Fruit fly (Drosophila melanogaster) whole organism, embryonic: ENCODE data around the gene Mms19.

Experiments
- Asciz ChIP-seq: fragments of 200-800 bp; sonication (Bioruptor generic); optimal IDR thresholded peaks from 2 replicates; lab custom pipeline; 2017; ENCODE audit warnings: missing biosample characterization, mild to moderate bottlenecking, missing genetic modification characterization, missing genetic modification reagents
- CG12236 ChIP-seq: fragments of 200-800 bp; sonication (Bioruptor generic); optimal IDR thresholded peaks from 2 replicates; lab custom pipeline; 2016; ENCODE audit warnings: missing biosample characterization, missing genetic modification characterization
- CG1233 ChIP-seq: fragments of 200-800 bp; sonication (Bioruptor generic); optimal IDR thresholded peaks from 4 replicates; lab custom pipeline; 2018; ENCODE audit warnings: missing biosample characterization, mild to moderate bottlenecking, missing genetic modification characterization
- CG17361 ChIP-seq: fragments of 200-800 bp; sonication (Bioruptor generic); IDR thresholded peaks from 3 replicates; pipeline ENCODE4 v1.3.6; 2022; ENCODE audit warnings: missing biosample characterization, missing genetic modification characterization
- CG32772 ChIP-seq: fragments of 200-800 bp; sonication (Bioruptor generic); IDR thresholded peaks from 2 replicates; pipeline ENCODE4 v1.3.6; 2022; ENCODE audit warnings: missing biosample characterization, missing genetic modification characterization
- CG3847 ChIP-seq: fragments of 200-800 bp; sonication (Bioruptor generic); IDR thresholded peaks from 2 replicates; pipeline ENCODE4 v1.3.6; 2022; ENCODE audit warnings: missing biosample characterization, missing genetic modification characterization
- CG43689 ChIP-seq: fragments of 200-800 bp; sonication (Bioruptor generic); IDR thresholded peaks from 2 replicates; pipeline ENCODE4 v1.3.6; 2022; ENCODE audit warnings: missing biosample characterization, missing genetic modification characterization
- CG4730 ChIP-seq: fragments of 200-800 bp; sonication (Bioruptor generic); IDR thresholded peaks from 2 replicates; pipeline ENCODE4 v1.3.6; 2022; ENCODE audit warnings: missing biosample characterization, missing genetic modification characterization
- CG6175 ChIP-seq: fragments of 200-800 bp; sonication (Bioruptor generic); IDR thresholded peaks from 3 replicates; pipeline ENCODE4 v1.3.6; 2022; ENCODE audit warnings: missing biosample characterization, missing genetic modification characterization
- CG6272 ChIP-seq: fragments of 200-800 bp; sonication (Bioruptor generic); IDR thresholded peaks from 2 replicates; pipeline ENCODE4 v1.3.6; 2022; ENCODE audit warnings: missing biosample characterization, missing genetic modification characterization
- CG7271 ChIP-seq: fragments of 200-800 bp; sonication (Bioruptor generic); optimal IDR thresholded peaks from 2 replicates; lab custom pipeline; 2018; ENCODE audit warnings: missing biosample characterization, mild to moderate bottlenecking, missing genetic modification characterization, moderate library complexity
- CG7556 ChIP-seq: fragments of 200-800 bp; sonication (Bioruptor generic); optimal IDR thresholded peaks from 2 replicates; lab custom pipeline; 2017; ENCODE audit warnings: missing biosample characterization, mild to moderate bottlenecking, missing genetic modification characterization
- CG7987 ChIP-seq: fragments of 200-800 bp; sonication (Bioruptor generic); optimal IDR thresholded peaks from 2 replicates; lab custom pipeline; 2018; ENCODE audit warnings: missing biosample characterization, mild to moderate bottlenecking, missing genetic modification characterization, moderate library complexity
- CTCF ChIP-seq: fragments of 200-800 bp; sonication (Bioruptor generic); optimal IDR thresholded peaks from 2 replicates; lab custom pipeline; 2017; ENCODE audit warnings: missing biosample characterization, mild to moderate bottlenecking, missing genetic modification characterization, moderate library complexity
- D ChIP-seq, 2 experiments: fragments of 200-800 bp in 1 of 2; fragments of >200 bp in 1 of 2; sonication (Bioruptor generic) in 1 of 2; optimal IDR thresholded peaks; 2 replicates in 1 of 2; 3 replicates in 1 of 2; lab custom pipeline; 2017; ENCODE audit warnings: mild to moderate bottlenecking in 1 of 2, missing biosample characterization in 1 of 2, missing genetic modification characterization in 1 of 2, missing genetic modification reagents in 1 of 2
- ERR ChIP-seq: fragments of 200-800 bp; sonication (Bioruptor generic); optimal IDR thresholded peaks from 2 replicates; lab custom pipeline; 2016; ENCODE audit warnings: missing biosample characterization, missing genetic modification characterization
- Gsc ChIP-seq: fragments of 200-800 bp; sonication (Bioruptor generic); IDR thresholded peaks from 2 replicates; pipeline ENCODE4 v1.3.6; 2022; ENCODE audit warnings: missing biosample characterization, missing genetic modification characterization
- HHEX ChIP-seq: fragments of 200-800 bp; sonication (Bioruptor generic); optimal IDR thresholded peaks from 3 replicates; lab custom pipeline; 2017; ENCODE audit warnings: missing biosample characterization, mild to moderate bottlenecking, missing genetic modification characterization, missing genetic modification reagents
- HLH4C ChIP-seq: fragments of 200-800 bp; sonication (Bioruptor generic); IDR thresholded peaks from 3 replicates; pipeline ENCODE4 v1.3.6; 2022; ENCODE audit warnings: missing biosample characterization, missing genetic modification characterization; ENCODE audit not compliant: partially characterized antibody
- HLHmδ ChIP-seq: fragments of 200-800 bp; sonication (Bioruptor generic); optimal IDR thresholded peaks from 2 replicates; lab custom pipeline; 2018; ENCODE audit warnings: missing biosample characterization, mild to moderate bottlenecking, missing genetic modification characterization, moderate library complexity
- HmgD ChIP-seq: fragments of 200-800 bp; sonication (Bioruptor generic); optimal IDR thresholded peaks from 3 replicates; lab custom pipeline; 2016; ENCODE audit warnings: missing biosample characterization, missing genetic modification characterization
- Hr78 ChIP-seq, 2 experiments: fragments of 200-800 bp in 1 of 2; fragments of >200 bp in 1 of 2; sonication (Bioruptor generic) in 1 of 2; optimal IDR thresholded peaks; 2 replicates each; lab custom pipeline; 2017 to 2019; ENCODE audit warnings: missing biosample characterization in 2 of 2, missing genetic modification characterization in 2 of 2, mild to moderate bottlenecking in 1 of 2, moderate library complexity in 1 of 2
- Lpt ChIP-seq: fragments of >200 bp; optimal IDR thresholded peaks from 2 replicates; lab custom pipeline; 2018; ENCODE audit warnings: missing biosample characterization, missing genetic modification characterization
- Mrtf ChIP-seq: fragments of 200-800 bp; sonication (Bioruptor generic); IDR thresholded peaks from 3 replicates; pipeline ENCODE4 v1.3.6; 2022; ENCODE audit warnings: missing biosample characterization, missing genetic modification characterization
- Rx ChIP-seq: fragments of 200-800 bp; sonication (Bioruptor generic); IDR thresholded peaks from 2 replicates; pipeline ENCODE4 v1.3.6; 2022; ENCODE audit warnings: missing biosample characterization, missing genetic modification characterization
- Scr ChIP-seq: fragments of 200-800 bp; sonication (Bioruptor generic); IDR thresholded peaks from 2 replicates; pipeline ENCODE4 v1.3.6; 2022; ENCODE audit warnings: missing biosample characterization, missing genetic modification characterization; ENCODE audit not compliant: partially characterized antibody
- TFAM ChIP-seq: fragments of 200-800 bp; sonication (Bioruptor generic); optimal IDR thresholded peaks from 2 replicates; lab custom pipeline; 2017; ENCODE audit warnings: missing biosample characterization, missing genetic modification characterization, inconsistent platforms
- Taf1 ChIP-seq: fragments of 200-800 bp; sonication (Bioruptor generic); IDR thresholded peaks from 2 replicates; pipeline ENCODE4 v1.3.6; 2022; ENCODE audit warnings: missing biosample characterization, missing genetic modification characterization
- Tbp ChIP-seq: fragments of >200 bp; optimal IDR thresholded peaks from 2 replicates; lab custom pipeline; 2018; ENCODE audit warnings: missing biosample characterization, missing genetic modification characterization
- ash1 ChIP-seq: fragments of 200-800 bp; sonication (Bioruptor generic); optimal IDR thresholded peaks from 2 replicates; lab custom pipeline; 2018; ENCODE audit warnings: missing biosample characterization, mild to moderate bottlenecking, missing genetic modification characterization
- bsh ChIP-seq, 2 experiments: fragments of 200-800 bp; sonication (Bioruptor generic); optimal IDR thresholded peaks; 2 replicates each; lab custom pipeline; 2017 to 2018; ENCODE audit warnings: mild to moderate bottlenecking in 2 of 2, missing biosample characterization in 2 of 2, missing genetic modification characterization in 2 of 2, moderate library complexity in 1 of 2
- da ChIP-seq: fragments of 200-800 bp; sonication (Bioruptor generic); optimal IDR thresholded peaks from 2 replicates; lab custom pipeline; 2016; ENCODE audit warnings: missing biosample characterization, missing genetic modification characterization
- dysf ChIP-seq: fragments of 200-800 bp; sonication (Bioruptor generic); IDR thresholded peaks from 3 replicates; pipeline ENCODE4 v1.3.6; 2022; ENCODE audit warnings: missing biosample characterization, missing genetic modification characterization
- eyg ChIP-seq: fragments of 200-800 bp; sonication (Bioruptor generic); optimal IDR thresholded peaks from 3 replicates; lab custom pipeline; 2016; ENCODE audit warnings: missing biosample characterization, missing genetic modification characterization
- fd64A ChIP-seq: fragments of 200-800 bp; sonication (Bioruptor generic); optimal IDR thresholded peaks from 3 replicates; lab custom pipeline; 2018; ENCODE audit warnings: missing biosample characterization, mild to moderate bottlenecking, missing genetic modification characterization
- lbe ChIP-seq: fragments of 200-800 bp; sonication (Bioruptor generic); optimal IDR thresholded peaks from 2 replicates; lab custom pipeline; 2016; ENCODE audit warnings: missing biosample characterization, mild to moderate bottlenecking, missing genetic modification characterization
- lilli ChIP-seq: fragments of 200-800 bp; sonication (Bioruptor generic); optimal IDR thresholded peaks from 3 replicates; lab custom pipeline; 2016; ENCODE audit warnings: missing biosample characterization, missing genetic modification characterization
- lola ChIP-seq, 3 experiments: fragments of >200 bp in 2 of 3; fragments of 200-800 bp in 1 of 3; sonication (Bioruptor generic) in 1 of 3; optimal IDR thresholded peaks; 2 replicates each; lab custom pipeline; 2017 to 2019; ENCODE audit warnings: missing biosample characterization in 3 of 3, missing genetic modification characterization in 3 of 3, mild to moderate bottlenecking in 1 of 3, moderate library complexity in 1 of 3
- maf-S ChIP-seq: fragments of 200-800 bp; sonication (Bioruptor generic); optimal IDR thresholded peaks from 2 replicates; lab custom pipeline; 2016; ENCODE audit warnings: missing biosample characterization, missing genetic modification characterization
- onecut ChIP-seq: fragments of 200-800 bp; sonication (Bioruptor generic); IDR thresholded peaks from 2 replicates; pipeline ENCODE4 v1.3.6; 2022; ENCODE audit warnings: missing biosample characterization, missing genetic modification characterization
- otp ChIP-seq: fragments of 200-800 bp; sonication (Bioruptor generic); IDR thresholded peaks from 3 replicates; pipeline ENCODE4, ENCODE4 v1.3.6; 2022; ENCODE audit warnings: missing biosample characterization, missing genetic modification characterization
- phol ChIP-seq: fragments of 200-800 bp; sonication (Bioruptor generic); optimal IDR thresholded peaks from 3 replicates; lab custom pipeline; 2018; ENCODE audit warnings: missing biosample characterization, mild to moderate bottlenecking, missing genetic modification characterization, moderate library complexity
- pros ChIP-seq: fragments of 200-800 bp; sonication (Bioruptor generic); optimal IDR thresholded peaks from 3 replicates; lab custom pipeline; 2019; ENCODE audit warnings: missing biosample characterization, mild to moderate bottlenecking, missing genetic modification characterization, moderate library complexity
- schlank ChIP-seq: fragments of 200-800 bp; sonication (Bioruptor generic); optimal IDR thresholded peaks from 2 replicates; lab custom pipeline; 2018; ENCODE audit warnings: missing biosample characterization, mild to moderate bottlenecking, missing genetic modification characterization
- sens-2 ChIP-seq: fragments of 200-800 bp; sonication (Bioruptor generic); IDR thresholded peaks from 2 replicates; pipeline ENCODE4 v1.3.6; 2022; ENCODE audit warnings: missing biosample characterization, missing genetic modification characterization
- stc ChIP-seq: fragments of 200-800 bp; sonication (Bioruptor generic); IDR thresholded peaks from 2 replicates; pipeline ENCODE4 v1.3.6; 2022; ENCODE audit warnings: missing biosample characterization, missing genetic modification characterization
- toy ChIP-seq: fragments of 200-800 bp; sonication (Bioruptor generic); IDR thresholded peaks from 2 replicates; pipeline ENCODE4 v1.3.6; 2022; ENCODE audit warnings: missing biosample characterization, missing genetic modification characterization
- zfh2 ChIP-seq: fragments of 200-800 bp; sonication (Bioruptor generic); optimal IDR thresholded peaks from 2 replicates; lab custom pipeline; 2016; ENCODE audit warnings: missing biosample characterization, missing genetic modification characterization

The Mms19 gene

DNA sequence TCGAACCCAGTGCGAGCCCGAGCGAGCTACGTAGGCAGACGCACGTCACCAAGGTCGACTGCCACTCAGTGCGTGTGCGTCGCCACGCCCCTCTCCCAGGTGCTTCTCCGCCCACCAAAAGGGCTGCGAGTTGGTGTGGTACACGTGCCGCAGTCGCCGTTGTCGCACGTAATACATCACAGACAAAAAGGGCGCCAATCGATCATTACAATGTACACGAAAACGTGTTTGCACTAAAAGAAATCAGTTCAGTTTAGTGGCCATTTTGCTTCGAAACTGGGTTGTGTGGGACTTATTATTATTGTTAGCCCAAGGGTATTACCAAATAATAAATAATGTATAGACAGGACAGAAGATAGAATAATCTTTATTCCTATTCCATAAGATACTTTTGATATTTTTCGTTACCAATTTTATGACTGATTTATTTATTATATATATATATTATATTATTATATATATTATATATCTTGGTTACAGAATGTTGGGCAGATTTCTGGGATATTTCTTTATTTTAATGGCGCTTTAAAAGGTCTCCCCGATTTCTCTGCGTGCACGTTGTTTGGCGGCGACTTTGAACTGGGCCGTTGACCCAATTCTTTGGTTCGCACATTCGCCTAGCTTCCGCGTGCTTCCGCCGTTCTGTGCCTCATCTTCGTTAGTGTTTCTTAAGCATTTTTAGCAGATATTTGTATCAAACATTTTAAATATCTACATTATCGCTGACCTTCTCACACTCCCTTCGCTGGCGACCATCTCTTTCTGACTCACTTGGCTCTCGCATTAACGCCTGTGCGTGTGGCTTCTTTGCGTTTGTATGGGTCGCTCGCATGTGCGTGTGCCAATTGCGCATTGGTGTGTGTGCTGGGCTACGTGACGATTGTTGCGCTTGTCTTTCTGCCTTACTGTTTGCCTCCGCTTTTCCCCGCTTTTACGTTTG is 31.2 kb downstream of the Mms19 start (continued):
- peak; percentile 36 for TF ChIP-seq pros (GFP tag; lab: Kevin White, UChicago)
- TF ChIP-seq CG6272 (GFP tag; lab: Robert Waterston, UW) = peak; percentile 48; the same call in 1 of the 2 replicates
- peak; percentile 92 for TF ChIP-seq CG7556
- TF ChIP-seq Gsc (GFP tag; lab: Robert Waterston, UW) = no peak
- TF ChIP-seq lilli (GFP tag; lab: Kevin White, UChicago) = peak; percentile 43
- TF ChIP-seq lbe (GFP tag; lab: Kevin White, UChicago) = no peak
- no peak for TF ChIP-seq TFAM (GFP tag; lab: Kevin White, UChicago)
- TF ChIP-seq CG4730 (GFP tag; lab: Robert Waterston, UW) = peak; percentile 55
- peak; percentile 77 for TF ChIP-seq dysf (GFP tag; lab: Robert Waterston, UW)
- peak; percentile 23 for TF ChIP-seq schlank (tag; lab: Kevin White, UChicago)
- TF ChIP-seq Mrtf (GFP tag; lab: Robert Waterston, UW) = peak; percentile 66; the same call in 2 of the 3 replicates
- TF ChIP-seq HLH4C = no peak
- no peak; the same call in 2 of the 3 replicates for TF ChIP-seq otp (GFP tag; lab: Robert Waterston, UW)
- TF ChIP-seq bsh (GFP tag; optimal IDR thresholded peaks at IDR 0.05; lab: Kevin White, UChicago) = peak; percentile 42 to 82
- peak; percentile 88 for TF ChIP-seq HHEX
- peak; percentile 38 for TF ChIP-seq ERR (GFP tag; lab: Kevin White, UChicago)
- TF ChIP-seq CG32772 = peak; percentile 70
- TF ChIP-seq CG17361 (GFP tag; lab: Robert Waterston, UW) = peak; percentile 97
- no peak for TF ChIP-seq Tbp
- peak; percentile 42; the same call in 1 of the 2 replicates for TF ChIP-seq Rx (GFP tag; lab: Robert Waterston, UW)
- TF ChIP-seq onecut (GFP tag; lab: Robert Waterston, UW) = no peak; the same call in none of the 2 replicates
- TF ChIP-seq sens-2 (GFP tag; lab: Robert Waterston, UW) = no peak
- no peak for TF ChIP-seq Lpt (GFP tag; lab: Kevin White, UChicago)
- peak; percentile 66; the same call in 1 of the 2 replicates for TF ChIP-seq stc (GFP tag; lab: Robert Waterston, UW)
- TF ChIP-seq ash1 = no peak
- peak; percentile 47 for TF ChIP-seq CG7987 (GFP tag; lab: Kevin White, UChicago)
- peak; percentile 45 for TF ChIP-seq CTCF (GFP tag; lab: Kevin White, UChicago)
- peak; percentile 82 for TF ChIP-seq CG3847 (GFP tag; lab: Robert Waterston, UW)
- no peak; the same call in 2 of the 3 replicates for TF ChIP-seq CG6175 (GFP tag; lab: Robert Waterston, UW)
- TF ChIP-seq Asciz (GFP tag; lab: Kevin White, UChicago) = peak; percentile 87
- TF ChIP-seq Scr = no peak
- TF ChIP-seq HmgD (GFP tag; lab: Kevin White, UChicago) = no peak
- no peak for TF ChIP-seq Taf1 (GFP tag; lab: Robert Waterston, UW)
- TF ChIP-seq CG1233 (GFP tag; lab: Kevin White, UChicago) = peak; percentile 90
- no peak for TF ChIP-seq eyg (GFP tag; lab: Kevin White, UChicago)
- no peak for TF ChIP-seq maf-S (GFP tag; lab: Kevin White, UChicago)
- no peak for TF ChIP-seq CG12236
- no peak for TF ChIP-seq D (optimal IDR thresholded peaks at IDR 0.05; lab: Kevin White, UChicago)
- peak; percentile 86 for TF ChIP-seq D (GFP tag; optimal IDR thresholded peaks at IDR 0.05; lab: Kevin White, UChicago)
- TF ChIP-seq zfh2 (GFP tag; lab: Kevin White, UChicago) = peak; percentile 8
- TF ChIP-seq lola (GFP tag; optimal IDR thresholded peaks at IDR 0.05; lab: Kevin White, UChicago) = peak in 1 of 3 experiments; percentile 81
- TF ChIP-seq CG43689 (GFP tag; lab: Robert Waterston, UW) = 0 out of 2 replicates have a peak, but pooled peaks have one; percentile 42
- peak in 1 of 2 experiments; percentile 52 for TF ChIP-seq Hr78 (GFP tag; optimal IDR thresholded peaks at IDR 0.05; lab: Kevin White, UChicago)
- peak; percentile 91 for TF ChIP-seq phol
- TF ChIP-seq da (GFP tag; lab: Kevin White, UChicago) = no peak
- no peak for TF ChIP-seq HLHmδ (GFP tag; lab: Kevin White, UChicago)
- TF ChIP-seq fd64A (GFP tag; lab: Kevin White, UChicago) = no peak
- TF ChIP-seq CG7271 = peak; percentile 46
- no peak for TF ChIP-seq toy (GFP tag; lab: Robert Waterston, UW)
